Fruit fly (Drosophila melanogaster): ENCODE measurements around the gene Dref.

Gene Dref

dm6 chr2L:9938631-9939256 lies 28.3 kb downstream of the Dref start, which contains the start of the genes Datp and CG4619 (continued):
- peak; percentile 36; the same call in 1 of the 2 replicates for TF ChIP-seq Drgx (GFP tag; IDR thresholded peaks at IDR 0.05)
- no peak for TF ChIP-seq CG10274 (GFP tag; optimal IDR thresholded peaks at IDR 0.05)
- peak; percentile 30 for TF ChIP-seq CG7987 (GFP tag; optimal IDR thresholded peaks at IDR 0.05)
- peak; percentile 53; the same call in 2 of the 3 replicates for TF ChIP-seq ken (GFP tag; IDR thresholded peaks at IDR 0.05)
- peak; percentile 64 for TF ChIP-seq lab (GFP tag; optimal IDR thresholded peaks at IDR 0.05)
- no peak for TF ChIP-seq gfzf (GFP tag; optimal IDR thresholded peaks at IDR 0.05)
- TF ChIP-seq sug (tag; optimal IDR thresholded peaks at IDR 0.05) = no peak
- peak; percentile 32; the same call in 1 of the 2 replicates for TF ChIP-seq E2f2 (GFP tag; IDR thresholded peaks at IDR 0.05)
- TF ChIP-seq CG2202 (tag; optimal IDR thresholded peaks at IDR 0.05) = no peak
- TF ChIP-seq CG12155 (GFP tag; optimal IDR thresholded peaks at IDR 0.05) = peak; percentile 11
- TF ChIP-seq mirr (GFP tag; optimal IDR thresholded peaks at IDR 0.05) = peak; percentile 53
- TF ChIP-seq CG3838 (GFP tag; optimal IDR thresholded peaks at IDR 0.05) = no peak
- TF ChIP-seq CG6791 (GFP tag; IDR thresholded peaks at IDR 0.05; ENCODE audit: partially characterized antibody) = peak; percentile 65; the same call in 1 of the 3 replicates
- TF ChIP-seq CG7372 (GFP tag; IDR thresholded peaks at IDR 0.05) = no peak
- peak; percentile 77 for TF ChIP-seq exex (tag; optimal IDR thresholded peaks at IDR 0.05)
- no peak for TF ChIP-seq hth (optimal IDR thresholded peaks at IDR 0.05)
- no peak for TF ChIP-seq CG12744 (GFP tag; optimal IDR thresholded peaks at IDR 0.05)
- peak; percentile 55 for TF ChIP-seq CG4617 (GFP tag; optimal IDR thresholded peaks at IDR 0.05; ENCODE audit: borderline replicate concordance)
- peak; percentile 85 for TF ChIP-seq CG9932 (GFP tag; IDR thresholded peaks at IDR 0.05)
- peak; percentile 8 for TF ChIP-seq jumu (GFP tag; optimal IDR thresholded peaks at IDR 0.05)
- no peak for TF ChIP-seq nau (GFP tag; optimal IDR thresholded peaks at IDR 0.05)
- no peak for TF ChIP-seq TFAM (GFP tag; optimal IDR thresholded peaks at IDR 0.05)
- no peak for TF ChIP-seq ato (GFP tag; IDR thresholded peaks at IDR 0.05; ENCODE audit: partially characterized antibody)
- TF ChIP-seq dmrt99B (tag; optimal IDR thresholded peaks at IDR 0.05) = no peak
- TF ChIP-seq Neu2 (GFP tag; optimal IDR thresholded peaks at IDR 0.05; ENCODE audit: borderline replicate concordance) = peak; percentile 50
- peak; percentile 19 for TF ChIP-seq CG12391 (tag; optimal IDR thresholded peaks at IDR 0.05)
- peak; percentile 74 for TF ChIP-seq CG1603 (tag; optimal IDR thresholded peaks at IDR 0.05)
- TF ChIP-seq CG32772 (GFP tag; IDR thresholded peaks at IDR 0.05) = 0 out of 2 replicates have a peak, but pooled peaks have one; percentile 6
- TF ChIP-seq Ets65A (GFP tag) = peak; percentile 91
- TF ChIP-seq MESR4 (GFP tag; optimal IDR thresholded peaks at IDR 0.05) = peak; percentile 68
- TF ChIP-seq sob (GFP tag; IDR thresholded peaks at IDR 0.05) = peak; percentile 87
- TF ChIP-seq BEAF-32 (GFP tag; optimal IDR thresholded peaks at IDR 0.05) = peak; percentile 23
- TF ChIP-seq twi (tag; optimal IDR thresholded peaks at IDR 0.05) = no peak
- no peak for TF ChIP-seq CG6175 (GFP tag; IDR thresholded peaks at IDR 0.05)
- TF ChIP-seq Pdp1 (GFP tag; optimal IDR thresholded peaks at IDR 0.05) = peak; percentile 12 to 95
- no peak for TF ChIP-seq schlank (tag; optimal IDR thresholded peaks at IDR 0.05)
- TF ChIP-seq pfk (GFP tag; optimal IDR thresholded peaks at IDR 0.05) = peak; percentile 9
- TF ChIP-seq CG10543 (GFP tag; optimal IDR thresholded peaks at IDR 0.05) = peak; percentile 29
- no peak for TF ChIP-seq CG4820 (GFP tag; optimal IDR thresholded peaks at IDR 0.05)
- TF ChIP-seq B-H2 (GFP tag; optimal IDR thresholded peaks at IDR 0.05) = peak; percentile 81
- TF ChIP-seq CG34376 (GFP tag; optimal IDR thresholded peaks at IDR 0.05) = peak; percentile 31
- TF ChIP-seq toy (GFP tag; IDR thresholded peaks at IDR 0.05) = no peak
- peak; percentile 60 for TF ChIP-seq CG7786 (GFP tag; optimal IDR thresholded peaks at IDR 0.05)
- TF ChIP-seq CG30020 (tag; optimal IDR thresholded peaks at IDR 0.05) = no peak
- peak; percentile 78 for TF ChIP-seq stwl (tag; optimal IDR thresholded peaks at IDR 0.05)
- peak in 1 of 2 experiments; percentile 16 for TF ChIP-seq chif (GFP tag; optimal IDR thresholded peaks at IDR 0.05)
- TF ChIP-seq Sry-β (GFP tag; optimal IDR thresholded peaks at IDR 0.05) = peak; percentile 93
- no peak for TF ChIP-seq ftz-f1 (GFP tag; optimal IDR thresholded peaks at IDR 0.05)
- TF ChIP-seq jigr1 (GFP tag; IDR thresholded peaks at IDR 0.05) = no peak

All from whole organism, embryonic.